Worm (Caenorhabditis elegans) whole organism, young adult: Measurements from ENCODE around the gene F38A5.2.

Experiments used
- B0019.2 ChIP-seq: fragments of 200-800 bp; sonication (Bioruptor generic); conservative IDR thresholded peaks from 2 replicates; pipeline ENCODE4 v1.3.6; 2022; ENCODE audit warnings: missing genetic modification reagents, missing genetic modification characterization, missing compliant biosample characterization
- B0261.1 ChIP-seq: sonication (generic microtip); optimal IDR thresholded peaks from 2 replicates; lab custom pipeline; 2016; ENCODE audit warnings: mild to moderate bottlenecking, missing genetic modification characterization, moderate library complexity, missing compliant biosample characterization
- D2030.7 ChIP-seq: fragments of 200-800 bp; sonication (Bioruptor generic); IDR thresholded peaks from 2 replicates; pipeline ENCODE4 v1.3.6; 2022; ENCODE audit warnings: missing genetic modification reagents, missing genetic modification characterization, missing compliant biosample characterization
- F49E8.2 ChIP-seq: sonication (generic microtip); optimal IDR thresholded peaks from 3 replicates; lab custom pipeline; 2017; ENCODE audit warnings: missing genetic modification characterization, mild to moderate bottlenecking, missing compliant biosample characterization, antibody characterized with exemption, moderate library complexity; ENCODE audit not compliant: insufficient read depth
- T26A5.8 ChIP-seq: sonication (generic microtip); optimal IDR thresholded peaks from 2 replicates; lab custom pipeline; 2016; ENCODE audit warnings: missing genetic modification characterization, missing compliant biosample characterization
- Y95B8A.8 ChIP-seq: fragments of 200-800 bp; sonication (Bioruptor generic); IDR thresholded peaks from 2 replicates; pipeline ENCODE4 v1.3.6; 2022; ENCODE audit warnings: missing genetic modification reagents, missing genetic modification characterization, missing compliant biosample characterization
- ZK185.1 ChIP-seq: sonication (generic microtip); optimal IDR thresholded peaks from 2 replicates; lab custom pipeline; 2016; ENCODE audit warnings: mild to moderate bottlenecking, missing genetic modification characterization, missing compliant biosample characterization; ENCODE audit not compliant: poor library complexity, severe bottlenecking
- akir-1 ChIP-seq: fragments of 200-800 bp; sonication (Bioruptor generic); optimal IDR thresholded peaks from 2 replicates; lab custom pipeline; 2018; ENCODE audit warnings: mild to moderate bottlenecking, missing genetic modification characterization, moderate library complexity, missing compliant biosample characterization
- athp-1 ChIP-seq: sonication (generic microtip); optimal IDR thresholded peaks from 2 replicates; lab custom pipeline; 2017; ENCODE audit warnings: mild to moderate bottlenecking, missing genetic modification characterization, missing compliant biosample characterization
- bed-1 ChIP-seq: fragments of 200-800 bp; sonication (Bioruptor generic); IDR thresholded peaks from 2 replicates; pipeline ENCODE4 v1.3.6; 2022; ENCODE audit warnings: missing genetic modification reagents, missing genetic modification characterization, missing compliant biosample characterization
- cebp-1 ChIP-seq, 2 experiments: fragments of 200-800 bp in 1 of 2; sonication (Bioruptor generic) in 1 of 2; sonication (generic microtip) in 1 of 2; IDR thresholded peaks in 1 of 2; optimal IDR thresholded peaks in 1 of 2; 2 replicates each; pipeline versions ENCODE4 v1.3.6 to Lab custom; 2017 to 2022; ENCODE audit warnings: missing compliant biosample characterization in 2 of 2, missing genetic modification characterization in 2 of 2, mild to moderate bottlenecking in 1 of 2, missing genetic modification reagents in 1 of 2, moderate library complexity in 1 of 2
- ceh-91 ChIP-seq: fragments of 200-800 bp; sonication (Bioruptor generic); IDR thresholded peaks from 2 replicates; pipeline ENCODE4 v1.3.6; 2022; ENCODE audit warnings: missing genetic modification reagents, missing genetic modification characterization, missing compliant biosample characterization
- dpl-1 ChIP-seq: fragments of 150-350 bp; optimal IDR thresholded peaks from 2 replicates; lab custom pipeline; 2014; ENCODE audit warnings: missing biosample characterization, missing genetic modification reagents, missing genetic modification characterization
- egl-18 ChIP-seq: fragments of 200-800 bp; sonication (Bioruptor generic); IDR thresholded peaks from 2 replicates; pipeline ENCODE4 v1.3.6; 2022; ENCODE audit warnings: missing genetic modification reagents, missing genetic modification characterization, missing compliant biosample characterization
- egl-44 ChIP-seq: fragments of 200-800 bp; sonication (Bioruptor generic); IDR thresholded peaks from 2 replicates; pipeline ENCODE4 v1.3.6; 2022; ENCODE audit warnings: missing genetic modification reagents, missing genetic modification characterization, missing compliant biosample characterization
- fkh-3 ChIP-seq: sonication (generic microtip); optimal IDR thresholded peaks from 2 replicates; lab custom pipeline; 2016; ENCODE audit warnings: mild to moderate bottlenecking, missing genetic modification characterization, missing compliant biosample characterization
- hlh-12 ChIP-seq: sonication (generic microtip); optimal IDR thresholded peaks from 2 replicates; lab custom pipeline; 2016; ENCODE audit warnings: missing genetic modification characterization, missing compliant biosample characterization
- hmg-1.2 ChIP-seq: fragments of 200-800 bp; sonication (Bioruptor generic); IDR thresholded peaks from 2 replicates; pipeline ENCODE4 v1.3.6; 2022; ENCODE audit warnings: missing genetic modification reagents, missing genetic modification characterization, missing compliant biosample characterization
- hrde-1 ChIP-seq: sonication (generic microtip); optimal IDR thresholded peaks from 2 replicates; lab custom pipeline; 2016; ENCODE audit warnings: missing genetic modification characterization, mild to moderate bottlenecking, missing compliant biosample characterization, moderate library complexity, missing genotype, missing genetic modification reagents, borderline replicate concordance
- lin-26 ChIP-seq: fragments of 200-800 bp; sonication (Bioruptor generic); IDR thresholded peaks from 2 replicates; pipeline ENCODE4 v1.3.6; 2022; ENCODE audit warnings: missing genetic modification reagents, missing genetic modification characterization, missing compliant biosample characterization
- lin-54 ChIP-seq: fragments of 200-800 bp; sonication (Bioruptor generic); optimal IDR thresholded peaks from 2 replicates; lab custom pipeline; 2018; ENCODE audit warnings: mild to moderate bottlenecking, missing genetic modification characterization, missing compliant biosample characterization
- nfya-2 ChIP-seq: fragments of 200-800 bp; sonication (Bioruptor generic); IDR thresholded peaks from 2 replicates; pipeline ENCODE4 v1.3.6; 2022; ENCODE audit warnings: missing genetic modification reagents, missing genetic modification characterization, missing compliant biosample characterization
- nhr-80 ChIP-seq: sonication (generic microtip); optimal IDR thresholded peaks from 2 replicates; lab custom pipeline; 2016; ENCODE audit warnings: missing genetic modification characterization, missing compliant biosample characterization
- pbrm-1 ChIP-seq: fragments of 200-800 bp; sonication (Bioruptor generic); IDR thresholded peaks from 2 replicates; pipeline ENCODE4 v1.3.6; 2022; ENCODE audit warnings: missing genetic modification reagents, missing genetic modification characterization, missing compliant biosample characterization
- pha-4 ChIP-seq: fragments of 150-350 bp; sonication (generic microtip); optimal IDR thresholded peaks from 2 replicates; lab custom pipeline; 2014; ENCODE audit warnings: missing biosample characterization, missing genetic modification reagents, missing genetic modification characterization
- repo-1 ChIP-seq: sonication (generic microtip); optimal IDR thresholded peaks from 2 replicates; lab custom pipeline; 2017; ENCODE audit warnings: mild to moderate bottlenecking, missing genetic modification characterization, missing compliant biosample characterization
- snpc-1.1 ChIP-seq: sonication (generic microtip); optimal IDR thresholded peaks from 2 replicates; lab custom pipeline; 2017; ENCODE audit warnings: missing genetic modification characterization, mild to moderate bottlenecking, missing compliant biosample characterization, antibody characterized with exemption, moderate library complexity, missing genotype, missing genetic modification reagents; ENCODE audit not compliant: insufficient read depth
- snpc-1.3 ChIP-seq: sonication (generic microtip); optimal IDR thresholded peaks from 2 replicates; lab custom pipeline; 2017; ENCODE audit warnings: missing genetic modification characterization, mild to moderate bottlenecking, missing compliant biosample characterization, antibody characterized with exemption, moderate library complexity, missing genotype, missing genetic modification reagents; ENCODE audit not compliant: insufficient read depth
- snpc-4 ChIP-seq, 5 experiments: fragments of 150-350 bp in 1 of 5; sonication (generic microtip) in 4 of 5; optimal IDR thresholded peaks; 2 replicates each; lab custom pipeline; 2014 to 2018; ENCODE audit warnings: missing genetic modification characterization in 5 of 5, missing biosample characterization in 3 of 5, antibody characterized with exemption in 2 of 5, mild to moderate bottlenecking in 2 of 5, missing compliant biosample characterization in 2 of 5, missing genotype in 2 of 5, moderate library complexity in 2 of 5, missing genetic modification reagents in 1 of 5
- unc-62 ChIP-seq: fragments of 150-350 bp; optimal IDR thresholded peaks from 2 replicates; lab custom pipeline; 2014; ENCODE audit warnings: missing biosample characterization, missing genetic modification reagents, missing genetic modification characterization
- zim-3 ChIP-seq: sonication (generic microtip); optimal IDR thresholded peaks from 2 replicates; lab custom pipeline; 2017; ENCODE audit warnings: mild to moderate bottlenecking, missing genetic modification characterization, moderate library complexity, missing compliant biosample characterization
- ztf-25 ChIP-seq: fragments of 200-800 bp; sonication (Bioruptor generic); IDR thresholded peaks from 2 replicates; pipeline ENCODE4 v1.3.6; 2022; ENCODE audit warnings: missing genetic modification reagents, missing genetic modification characterization, missing compliant biosample characterization
- ztf-26 ChIP-seq: sonication (generic microtip); optimal IDR thresholded peaks from 2 replicates; lab custom pipeline; 2017; ENCODE audit warnings: missing genetic modification characterization, missing compliant biosample characterization

F38A5.2 gene

ce11 chrIV:6572655-6573054 lies 12.5 kb downstream of the F38A5.2 start:
- TF ChIP-seq hlh-12 (tag; lab: Kevin White, UChicago): no peak
- no peak for TF ChIP-seq ZK185.1 (tag; lab: Kevin White, UChicago)
- no peak for TF ChIP-seq lin-26 (GFP tag; lab: Robert Waterston, UW)
- peak; percentile 12 for TF ChIP-seq nhr-80 (tag; lab: Kevin White, UChicago)
- no peak for TF ChIP-seq repo-1
- peak; percentile 74 for TF ChIP-seq hmg-1.2 (GFP tag; lab: Robert Waterston, UW)
- TF ChIP-seq zim-3 (tag; lab: Kevin White, UChicago): no peak
- no peak for TF ChIP-seq B0019.2 (GFP tag; lab: Robert Waterston, UW)
- no peak for TF ChIP-seq cebp-1 (GFP tag; IDR thresholded peaks at IDR 0.05; lab: Robert Waterston, UW)
- peak; percentile 47 for TF ChIP-seq cebp-1 (tag; optimal IDR thresholded peaks at IDR 0.05; lab: Kevin White, UChicago)
- TF ChIP-seq, all 124 proteins: peak for 3

- TF ChIP-seq egl-44 (GFP tag; lab: Robert Waterston, UW) (no peak), T26A5.8 (no peak), Y95B8A.8 (no peak), D2030.7 (GFP tag; lab: Robert Waterston, UW) (no peak), hrde-1 (tag; lab: Kevin White, UChicago) (no peak), ztf-26 (tag; lab: Kevin White, UChicago) (no peak), ztf-25 (GFP tag; lab: Robert Waterston, UW) (no peak), snpc-1.3 (tag; lab: Kevin White, UChicago) (no peak), bed-1 (no peak), B0261.1 (no peak), akir-1 (no peak), fkh-3 (no peak), egl-18 (GFP tag; lab: Robert Waterston, UW) (no peak), dpl-1 (GFP tag; lab: Kevin White, UChicago) (no peak), pha-4 (tag; lab: Kevin White, UChicago) (no peak), ZK185.1 (tag; lab: Kevin White, UChicago) (no peak), athp-1 (tag; lab: Kevin White, UChicago) (no peak), lin-54 (no peak)
- TF ChIP-seq, all 124 proteins: peak for 0
Measured at ce11 chrIV:6572238-6572637, 13.0 kb downstream of the F38A5.2 start, which contains the start of gene bicd-1. bicd-1 (minus strand) TSS chrIV:6572338.

- TF ChIP-seq ztf-25 (GFP tag; lab: Robert Waterston, UW): no peak
- no peak for TF ChIP-seq nhr-80 (tag; lab: Kevin White, UChicago)
- TF ChIP-seq snpc-1.1 (tag; lab: Kevin White, UChicago): peak; percentile 82
- TF ChIP-seq nfya-2 (GFP tag; lab: Robert Waterston, UW): no peak
- TF ChIP-seq pbrm-1 (GFP tag; lab: Robert Waterston, UW): no peak
- no peak for TF ChIP-seq hrde-1 (tag; lab: Kevin White, UChicago)
- no peak for TF ChIP-seq ceh-91 (GFP tag; lab: Robert Waterston, UW)
- no peak for TF ChIP-seq F49E8.2 (tag; lab: Kevin White, UChicago)
- no peak for TF ChIP-seq unc-62 (GFP tag; lab: Kevin White, UChicago)
- TF ChIP-seq snpc-4 (GFP tag; optimal IDR thresholded peaks at IDR 0.05; lab: Kevin White, UChicago): peak; percentile 47
- TF ChIP-seq snpc-4 (tag; optimal IDR thresholded peaks at IDR 0.05; lab: Kevin White, UChicago): peak; percentile 3 to 76 (median 66)
Measured at ce11 chrIV:6565605-6566004, 19.6 kb downstream of the F38A5.2 start.
